In the genomic region with DNA sequence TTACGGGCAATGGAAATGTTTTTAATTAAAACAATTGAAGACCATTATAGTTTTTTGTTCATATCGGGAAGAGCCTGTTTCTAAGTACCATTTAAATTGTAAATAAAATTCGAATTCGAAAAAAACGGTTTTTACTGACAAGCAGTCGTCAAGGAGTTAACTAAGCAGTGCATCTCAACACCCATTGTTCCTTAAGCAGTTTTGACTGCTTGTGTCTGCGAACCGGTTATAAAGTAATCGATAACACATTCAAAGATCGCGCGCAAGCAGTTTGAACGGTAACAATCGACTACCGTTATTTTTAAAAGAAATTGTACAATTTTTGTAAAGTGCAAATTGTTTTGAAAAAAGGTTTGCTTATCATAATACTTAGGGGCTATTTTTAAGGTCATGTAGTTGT, we compare ENCODE assay signal across 1 fruit fly cellular context.
TF ChIP-seq lines count a peak whose summit lies in the region.

No protein-coding gene starts in this region.

TF ChIP-seq in whole organism, embryonic, 481 proteins besides CTCF, POLR2A, EP300 and RAD21 (continued from another document and continues in another):
- TF ChIP-seq HmgZ (tag; optimal IDR thresholded peaks at IDR 0.05; lab: Kevin White, UChicago) = peak; percentile 51
- TF ChIP-seq Side (GFP tag; optimal IDR thresholded peaks at IDR 0.05; lab: Kevin White, UChicago) = no peak
- no peak for TF ChIP-seq kay (GFP tag; optimal IDR thresholded peaks at IDR 0.05; lab: Kevin White, UChicago)
- TF ChIP-seq Sox102F (GFP tag; optimal IDR thresholded peaks at IDR 0.05; lab: Kevin White, UChicago) = peak; percentile 68
- no peak for TF ChIP-seq seq (GFP tag; IDR thresholded peaks at IDR 0.05; lab: Robert Waterston, UW)
- no peak for TF ChIP-seq CG34422 (GFP tag; IDR thresholded peaks at IDR 0.05; lab: Robert Waterston, UW)
- no peak for TF ChIP-seq ac (GFP tag; optimal IDR thresholded peaks at IDR 0.05; lab: Kevin White, UChicago)
- peak; percentile 56; the same call in 1 of the 2 replicates for TF ChIP-seq Bgb (GFP tag; IDR thresholded peaks at IDR 0.05; lab: Robert Waterston, UW; ENCODE audit: partially characterized antibody)
- no peak for TF ChIP-seq disco-r (GFP tag; optimal IDR thresholded peaks at IDR 0.05; lab: Kevin White, UChicago)
- peak; percentile 41 for TF ChIP-seq CG13287 (GFP tag; IDR thresholded peaks at IDR 0.05; lab: Robert Waterston, UW; ENCODE audit: partially characterized antibody)
- TF ChIP-seq Antp (GFP tag; optimal IDR thresholded peaks at IDR 0.05; lab: Kevin White, UChicago) = no peak
- TF ChIP-seq Opbp (GFP tag; IDR thresholded peaks at IDR 0.05; lab: Robert Waterston, UW; ENCODE audit: partially characterized antibody) = peak; percentile 72; the same call in 2 of the 3 replicates
- no peak for TF ChIP-seq emc (GFP tag; optimal IDR thresholded peaks at IDR 0.05; lab: Kevin White, UChicago)
- no peak for TF ChIP-seq CG16863 (GFP tag; optimal IDR thresholded peaks at IDR 0.05; lab: Kevin White, UChicago)
- TF ChIP-seq Asciz (GFP tag; optimal IDR thresholded peaks at IDR 0.05; lab: Kevin White, UChicago) = no peak
- TF ChIP-seq CG9817 (tag; optimal IDR thresholded peaks at IDR 0.05; lab: Kevin White, UChicago) = no peak
- no peak for TF ChIP-seq kah (GFP tag; optimal IDR thresholded peaks at IDR 0.05; lab: Kevin White, UChicago)
- TF ChIP-seq CG31388 (GFP tag; optimal IDR thresholded peaks at IDR 0.05; lab: Kevin White, UChicago) = no peak
- TF ChIP-seq chn (GFP tag; optimal IDR thresholded peaks at IDR 0.05; lab: Kevin White, UChicago) = peak; percentile 46
- TF ChIP-seq CG7928 (GFP tag; optimal IDR thresholded peaks at IDR 0.05; lab: Kevin White, UChicago) = no peak
- TF ChIP-seq luna (GFP tag; optimal IDR thresholded peaks at IDR 0.05; lab: Kevin White, UChicago) = no peak
- no peak for TF ChIP-seq fd96Cb (tag; optimal IDR thresholded peaks at IDR 0.05; lab: Kevin White, UChicago)
- TF ChIP-seq CG33557 (GFP tag; optimal IDR thresholded peaks at IDR 0.05; lab: Kevin White, UChicago) = no peak
- TF ChIP-seq bigmax (GFP tag; optimal IDR thresholded peaks at IDR 0.05; lab: Kevin White, UChicago) = no peak
- TF ChIP-seq CG14014 (GFP tag; IDR thresholded peaks at IDR 0.05; lab: Robert Waterston, UW) = no peak
- no peak for TF ChIP-seq sc (optimal IDR thresholded peaks at IDR 0.05; lab: Kevin White, UChicago)
- TF ChIP-seq sc (GFP tag; optimal IDR thresholded peaks at IDR 0.05; lab: Kevin White, UChicago) = no peak
- TF ChIP-seq Sox100B (GFP tag; optimal IDR thresholded peaks at IDR 0.05; lab: Kevin White, UChicago) = no peak
- peak; percentile 30 for TF ChIP-seq pho (GFP tag; optimal IDR thresholded peaks at IDR 0.05; lab: Kevin White, UChicago)
- no peak for TF ChIP-seq CG32532 (GFP tag; IDR thresholded peaks at IDR 0.05; lab: Robert Waterston, UW)
- peak; percentile 12 for TF ChIP-seq trem (tag; optimal IDR thresholded peaks at IDR 0.05; lab: Kevin White, UChicago)
- no peak for TF ChIP-seq H2.0 (GFP tag; IDR thresholded peaks at IDR 0.05; lab: Robert Waterston, UW)
- TF ChIP-seq CG14050 (GFP tag; IDR thresholded peaks at IDR 0.05; lab: Robert Waterston, UW) = no peak
- TF ChIP-seq CG16815 (GFP tag; optimal IDR thresholded peaks at IDR 0.05; lab: Kevin White, UChicago) = no peak
- TF ChIP-seq CG17568 (GFP tag; optimal IDR thresholded peaks at IDR 0.05; lab: Kevin White, UChicago) = no peak
- TF ChIP-seq CG2875 (GFP tag; optimal IDR thresholded peaks at IDR 0.05; lab: Kevin White, UChicago) = no peak
- TF ChIP-seq CG6683 (GFP tag; optimal IDR thresholded peaks at IDR 0.05; lab: Kevin White, UChicago) = no peak
- TF ChIP-seq tio (GFP tag; optimal IDR thresholded peaks at IDR 0.05; lab: Kevin White, UChicago) = no peak
- peak; percentile 12 for TF ChIP-seq pita (GFP tag; optimal IDR thresholded peaks at IDR 0.05; lab: Kevin White, UChicago)
- no peak for TF ChIP-seq CG18476 (GFP tag; optimal IDR thresholded peaks at IDR 0.05; lab: Kevin White, UChicago)
- TF ChIP-seq Hr39 (optimal IDR thresholded peaks at IDR 0.05; lab: Kevin White, UChicago) = no peak
- no peak for TF ChIP-seq lab (GFP tag; optimal IDR thresholded peaks at IDR 0.05; lab: Kevin White, UChicago)
- TF ChIP-seq B-H2 (GFP tag; optimal IDR thresholded peaks at IDR 0.05; lab: Kevin White, UChicago) = no peak
- no peak for TF ChIP-seq CG7745 (tag; optimal IDR thresholded peaks at IDR 0.05; lab: Kevin White, UChicago)
- TF ChIP-seq CG11695 (GFP tag; IDR thresholded peaks at IDR 0.05; lab: Robert Waterston, UW) = no peak
- 0 out of 2 replicates have a peak, but pooled peaks have one; percentile 14 for TF ChIP-seq CG9932 (GFP tag; IDR thresholded peaks at IDR 0.05; lab: Robert Waterston, UW)
- TF ChIP-seq Vsx1 (GFP tag; optimal IDR thresholded peaks at IDR 0.05; lab: Kevin White, UChicago) = no peak
- TF ChIP-seq zen2 (GFP tag; IDR thresholded peaks at IDR 0.05; lab: Robert Waterston, UW; ENCODE audit: partially characterized antibody) = no peak
- no peak for TF ChIP-seq NfI (GFP tag; optimal IDR thresholded peaks at IDR 0.05; lab: Kevin White, UChicago)
- no peak for TF ChIP-seq gcm2 (GFP tag; optimal IDR thresholded peaks at IDR 0.05; lab: Kevin White, UChicago)
- no peak for TF ChIP-seq otp (GFP tag; IDR thresholded peaks at IDR 0.05; lab: Robert Waterston, UW)
- TF ChIP-seq ind (GFP tag; optimal IDR thresholded peaks at IDR 0.05; lab: Kevin White, UChicago) = no peak
- TF ChIP-seq CG17186 (GFP tag; optimal IDR thresholded peaks at IDR 0.05; lab: Kevin White, UChicago) = no peak
- no peak for TF ChIP-seq vfl (GFP tag; optimal IDR thresholded peaks at IDR 0.05; lab: Kevin White, UChicago)
- TF ChIP-seq az2 (GFP tag; optimal IDR thresholded peaks at IDR 0.05; lab: Kevin White, UChicago) = no peak
- no peak for TF ChIP-seq br (optimal IDR thresholded peaks at IDR 0.05; lab: Kevin White, UChicago)
- no peak for TF ChIP-seq shn (GFP tag; optimal IDR thresholded peaks at IDR 0.05; lab: Kevin White, UChicago)
- peak; percentile 69; the same call in 2 of the 3 replicates for TF ChIP-seq knrl (GFP tag; IDR thresholded peaks at IDR 0.05; lab: Robert Waterston, UW; ENCODE audit: partially characterized antibody)
- TF ChIP-seq CG10462 (GFP tag; optimal IDR thresholded peaks at IDR 0.05; lab: Kevin White, UChicago) = no peak
- TF ChIP-seq Rx (GFP tag; IDR thresholded peaks at IDR 0.05; lab: Robert Waterston, UW) = no peak
- peak; percentile 89 for TF ChIP-seq Dref (GFP tag; IDR thresholded peaks at IDR 0.05; lab: Robert Waterston, UW)
- TF ChIP-seq nom (GFP tag; optimal IDR thresholded peaks at IDR 0.05; lab: Kevin White, UChicago) = no peak
- no peak for TF ChIP-seq wor (GFP tag; IDR thresholded peaks at IDR 0.05; lab: Robert Waterston, UW)
- no peak for TF ChIP-seq toy (GFP tag; IDR thresholded peaks at IDR 0.05; lab: Robert Waterston, UW)
- no peak for TF ChIP-seq stc (GFP tag; IDR thresholded peaks at IDR 0.05; lab: Robert Waterston, UW)
- peak; percentile 86 for TF ChIP-seq stwl (tag; optimal IDR thresholded peaks at IDR 0.05; lab: Kevin White, UChicago)
- TF ChIP-seq lola (GFP tag; optimal IDR thresholded peaks at IDR 0.05; lab: Kevin White, UChicago) = no peak
- no peak for TF ChIP-seq HHEX (GFP tag; optimal IDR thresholded peaks at IDR 0.05; lab: Kevin White, UChicago)
- no peak for TF ChIP-seq CG13296 (GFP tag; optimal IDR thresholded peaks at IDR 0.05; lab: Kevin White, UChicago)
- TF ChIP-seq klu (GFP tag; IDR thresholded peaks at IDR 0.05; lab: Robert Waterston, UW) = no peak
- peak; percentile 82 for TF ChIP-seq CG8290 (GFP tag; optimal IDR thresholded peaks at IDR 0.05; lab: Kevin White, UChicago)
- peak in 1 of 2 experiments; percentile 10 for TF ChIP-seq CG8290 (tag; optimal IDR thresholded peaks at IDR 0.05; lab: Kevin White, UChicago)
- no peak for TF ChIP-seq chinmo (GFP tag; IDR thresholded peaks at IDR 0.05; lab: Robert Waterston, UW; ENCODE audit: partially characterized antibody)
- TF ChIP-seq cato (GFP tag; optimal IDR thresholded peaks at IDR 0.05; lab: Kevin White, UChicago; ENCODE audit: borderline replicate concordance) = no peak
- no peak for TF ChIP-seq D19B (GFP tag; optimal IDR thresholded peaks at IDR 0.05; lab: Kevin White, UChicago)
- TF ChIP-seq CG30020 (tag; optimal IDR thresholded peaks at IDR 0.05; lab: Kevin White, UChicago) = no peak
- no peak for TF ChIP-seq sd (tag; optimal IDR thresholded peaks at IDR 0.05; lab: Kevin White, UChicago)
- no peak for TF ChIP-seq cg (GFP tag; optimal IDR thresholded peaks at IDR 0.05; lab: Kevin White, UChicago)
- TF ChIP-seq lbe (GFP tag; optimal IDR thresholded peaks at IDR 0.05; lab: Kevin White, UChicago) = no peak
- TF ChIP-seq zen (tag; optimal IDR thresholded peaks at IDR 0.05; lab: Kevin White, UChicago) = peak; percentile 67
- TF ChIP-seq inv (GFP tag; IDR thresholded peaks at IDR 0.05; lab: Robert Waterston, UW; ENCODE audit: partially characterized antibody) = peak; percentile 29; the same call in 1 of the 2 replicates
- TF ChIP-seq E2f2 (GFP tag; IDR thresholded peaks at IDR 0.05; lab: Robert Waterston, UW) = peak; percentile 90
- peak in 1 of 2 experiments; percentile 49 for TF ChIP-seq Hr78 (GFP tag; optimal IDR thresholded peaks at IDR 0.05; lab: Kevin White, UChicago)
- TF ChIP-seq CG17912 (GFP tag; optimal IDR thresholded peaks at IDR 0.05; lab: Kevin White, UChicago) = no peak
- TF ChIP-seq CG15011 (GFP tag; optimal IDR thresholded peaks at IDR 0.05; lab: Kevin White, UChicago) = no peak
- peak in 1 of 2 experiments; percentile 69 for TF ChIP-seq crp (GFP tag; optimal IDR thresholded peaks at IDR 0.05; lab: Kevin White, UChicago)
- no peak for TF ChIP-seq CG3065 (GFP tag; optimal IDR thresholded peaks at IDR 0.05; lab: Kevin White, UChicago)
- TF ChIP-seq NK7.1 (GFP tag; optimal IDR thresholded peaks at IDR 0.05; lab: Kevin White, UChicago) = no peak
- TF ChIP-seq her (GFP tag; optimal IDR thresholded peaks at IDR 0.05; lab: Kevin White, UChicago) = no peak
- no peak for TF ChIP-seq Ravus (GFP tag; IDR thresholded peaks at IDR 0.05; lab: Robert Waterston, UW)
- no peak for TF ChIP-seq Dip2 (GFP tag; IDR thresholded peaks at IDR 0.05; lab: Robert Waterston, UW)
- no peak for TF ChIP-seq sug (tag; optimal IDR thresholded peaks at IDR 0.05; lab: Kevin White, UChicago)
- no peak for TF ChIP-seq Chrac-16 (GFP tag; optimal IDR thresholded peaks at IDR 0.05; lab: Kevin White, UChicago)
- no peak for TF ChIP-seq CG7963 (GFP tag; IDR thresholded peaks at IDR 0.05; lab: Robert Waterston, UW; ENCODE audit: partially characterized antibody)
- TF ChIP-seq E2f1 (GFP tag; IDR thresholded peaks at IDR 0.05; lab: Robert Waterston, UW) = no peak
- no peak for TF ChIP-seq exex (tag; optimal IDR thresholded peaks at IDR 0.05; lab: Kevin White, UChicago)
- TF ChIP-seq CG9876 (GFP tag; optimal IDR thresholded peaks at IDR 0.05; lab: Kevin White, UChicago) = no peak
- no peak for TF ChIP-seq CG4282 (GFP tag; optimal IDR thresholded peaks at IDR 0.05; lab: Kevin White, UChicago)
- no peak for TF ChIP-seq insv (GFP tag; optimal IDR thresholded peaks at IDR 0.05; lab: Kevin White, UChicago)
- no peak for TF ChIP-seq sim (GFP tag; IDR thresholded peaks at IDR 0.05; lab: Robert Waterston, UW)
- TF ChIP-seq Xbp1 (GFP tag; optimal IDR thresholded peaks at IDR 0.05; lab: Kevin White, UChicago) = no peak
- no peak for TF ChIP-seq Fer2 (tag; optimal IDR thresholded peaks at IDR 0.05; lab: Kevin White, UChicago)
- peak; percentile 75 for TF ChIP-seq CG1603 (tag; optimal IDR thresholded peaks at IDR 0.05; lab: Kevin White, UChicago)
- no peak for TF ChIP-seq Hand (GFP tag; optimal IDR thresholded peaks at IDR 0.05; lab: Kevin White, UChicago)
- no peak for TF ChIP-seq Dbx (GFP tag; IDR thresholded peaks at IDR 0.05; lab: Robert Waterston, UW)
- no peak for TF ChIP-seq sqz (GFP tag; optimal IDR thresholded peaks at IDR 0.05; lab: Kevin White, UChicago)
- peak; percentile 46 for TF ChIP-seq Dek (tag; optimal IDR thresholded peaks at IDR 0.05; lab: Kevin White, UChicago)
- TF ChIP-seq Six4 (GFP tag; optimal IDR thresholded peaks at IDR 0.05; lab: Kevin White, UChicago) = no peak
- TF ChIP-seq CG3407 (GFP tag; optimal IDR thresholded peaks at IDR 0.05; lab: Kevin White, UChicago) = no peak
- peak; percentile 5 for TF ChIP-seq CG13624 (GFP tag; optimal IDR thresholded peaks at IDR 0.05; lab: Kevin White, UChicago)
- TF ChIP-seq Dfd (GFP tag; optimal IDR thresholded peaks at IDR 0.05; lab: Kevin White, UChicago) = peak in 1 of 2 experiments; percentile 98
- no peak for TF ChIP-seq CG4424 (GFP tag; optimal IDR thresholded peaks at IDR 0.05; lab: Kevin White, UChicago)
- TF ChIP-seq HLH54F (GFP tag; optimal IDR thresholded peaks at IDR 0.05; lab: Kevin White, UChicago) = peak; percentile 1
- no peak for TF ChIP-seq CG17361 (GFP tag; IDR thresholded peaks at IDR 0.05; lab: Robert Waterston, UW)
- no peak for TF ChIP-seq tap (tag; optimal IDR thresholded peaks at IDR 0.05; lab: Kevin White, UChicago)
- TF ChIP-seq CG7271 (tag; optimal IDR thresholded peaks at IDR 0.05; lab: Kevin White, UChicago) = no peak
- no peak for TF ChIP-seq chif (GFP tag; optimal IDR thresholded peaks at IDR 0.05; lab: Kevin White, UChicago)
- peak; percentile 48 for TF ChIP-seq sens (GFP tag; lab: Kevin White, UChicago)
- TF ChIP-seq Dp (GFP tag; optimal IDR thresholded peaks at IDR 0.05; lab: Kevin White, UChicago) = peak; percentile 90
- TF ChIP-seq nerfin-2 (GFP tag; IDR thresholded peaks at IDR 0.05; lab: Robert Waterston, UW; ENCODE audit: partially characterized antibody) = no peak
- no peak for TF ChIP-seq Nf-YA (GFP tag; IDR thresholded peaks at IDR 0.05; lab: Robert Waterston, UW)
- TF ChIP-seq Scr (GFP tag; IDR thresholded peaks at IDR 0.05; lab: Robert Waterston, UW; ENCODE audit: partially characterized antibody) = peak; percentile 7; the same call in 1 of the 2 replicates
- TF ChIP-seq Pdp1 (GFP tag; optimal IDR thresholded peaks at IDR 0.05; lab: Kevin White, UChicago) = peak in 1 of 2 experiments; percentile 54
- TF ChIP-seq Kr (GFP tag; optimal IDR thresholded peaks at IDR 0.05; lab: Kevin White, UChicago) = no peak
- TF ChIP-seq CG1602 (GFP tag; optimal IDR thresholded peaks at IDR 0.05; lab: Kevin White, UChicago) = no peak
- no peak for TF ChIP-seq tll (GFP tag; optimal IDR thresholded peaks at IDR 0.05; lab: Kevin White, UChicago)
- peak; percentile 62 for TF ChIP-seq pzg (GFP tag; optimal IDR thresholded peaks at IDR 0.05; lab: Kevin White, UChicago)
- TF ChIP-seq Awh (GFP tag; IDR thresholded peaks at IDR 0.05; lab: Robert Waterston, UW) = no peak
- no peak for TF ChIP-seq D19A (tag; optimal IDR thresholded peaks at IDR 0.05; lab: Kevin White, UChicago)
- TF ChIP-seq CG42726 (GFP tag; IDR thresholded peaks at IDR 0.05; lab: Robert Waterston, UW; ENCODE audit: partially characterized antibody) = peak; percentile 70; the same call in 1 of the 2 replicates
- TF ChIP-seq CG12299 (tag; optimal IDR thresholded peaks at IDR 0.05; lab: Kevin White, UChicago) = no peak
